Fruit fly (Drosophila melanogaster) whole organism, embryonic: Measurements from ENCODE around the gene a10.

Experiments
- CG11696 ChIP-seq: fragments of 200-800 bp; sonication (Bioruptor generic); IDR thresholded peaks from 2 replicates; pipeline ENCODE4 v1.3.6; 2022; ENCODE audit warnings: missing biosample characterization, missing genetic modification characterization
- CG12391 ChIP-seq: fragments of 200-800 bp; sonication (Bioruptor generic); optimal IDR thresholded peaks from 3 replicates; lab custom pipeline; 2018; ENCODE audit warnings: missing biosample characterization, mild to moderate bottlenecking, missing genetic modification characterization, moderate library complexity
- CG12659 ChIP-seq: fragments of 200-800 bp; sonication (Bioruptor generic); optimal IDR thresholded peaks from 3 replicates; lab custom pipeline; 2017; ENCODE audit warnings: mild to moderate bottlenecking, missing biosample characterization, missing genetic modification reagents, missing genetic modification characterization
- CG13424 ChIP-seq: fragments of 200-800 bp; sonication (Bioruptor generic); optimal IDR thresholded peaks from 2 replicates; lab custom pipeline; 2019; ENCODE audit warnings: missing biosample characterization, mild to moderate bottlenecking, missing genetic modification characterization, moderate library complexity
- CG13624 ChIP-seq: fragments of 200-800 bp; sonication (Bioruptor generic); optimal IDR thresholded peaks from 2 replicates; lab custom pipeline; 2016; ENCODE audit warnings: missing biosample characterization, missing genetic modification characterization
- CG1529 ChIP-seq: fragments of 200-800 bp; sonication (Bioruptor generic); optimal IDR thresholded peaks from 3 replicates; lab custom pipeline; 2018; ENCODE audit warnings: missing biosample characterization, missing genetic modification characterization
- CG16863 ChIP-seq: fragments of 200-800 bp; sonication (Bioruptor generic); optimal IDR thresholded peaks from 3 replicates; lab custom pipeline; 2016; ENCODE audit warnings: missing biosample characterization, missing genetic modification characterization
- CG17186 ChIP-seq: fragments of 200-800 bp; sonication (Bioruptor generic); optimal IDR thresholded peaks from 3 replicates; lab custom pipeline; 2017; ENCODE audit warnings: missing biosample characterization, missing genetic modification reagents, missing genetic modification characterization
- CG1792 ChIP-seq: fragments of 200-800 bp; sonication (Bioruptor generic); optimal IDR thresholded peaks from 2 replicates; lab custom pipeline; 2016; ENCODE audit warnings: missing biosample characterization, missing genetic modification characterization
- CG2199 ChIP-seq: fragments of 200-800 bp; sonication (Bioruptor generic); IDR thresholded peaks from 3 replicates; pipeline ENCODE4 v1.3.6; 2022; ENCODE audit warnings: missing biosample characterization, missing genetic modification characterization
- CG2202 ChIP-seq: fragments of 200-800 bp; sonication (Bioruptor generic); optimal IDR thresholded peaks from 2 replicates; lab custom pipeline; 2018; ENCODE audit warnings: missing biosample characterization, mild to moderate bottlenecking, missing genetic modification characterization
- CG31224 ChIP-seq: fragments of 200-800 bp; sonication (Bioruptor generic); IDR thresholded peaks from 2 replicates; pipeline ENCODE4 v1.3.6; 2022; ENCODE audit warnings: missing biosample characterization, missing genetic modification characterization
- CG6654 ChIP-seq: fragments of 200-800 bp; sonication (Bioruptor generic); optimal IDR thresholded peaks from 2 replicates; lab custom pipeline; 2017; ENCODE audit warnings: missing biosample characterization, mild to moderate bottlenecking, missing genetic modification characterization
- CG6683 ChIP-seq: fragments of 200-800 bp; sonication (Bioruptor generic); optimal IDR thresholded peaks from 2 replicates; lab custom pipeline; 2017; ENCODE audit warnings: missing biosample characterization, mild to moderate bottlenecking, missing genetic modification characterization, missing genetic modification reagents
- CG8388 ChIP-seq: fragments of 200-800 bp; sonication (Bioruptor generic); optimal IDR thresholded peaks from 2 replicates; lab custom pipeline; 2019; ENCODE audit warnings: missing biosample characterization, mild to moderate bottlenecking, missing genetic modification characterization, moderate library complexity
- Deaf1 ChIP-seq: fragments of 200-800 bp; optimal IDR thresholded peaks from 3 replicates; lab custom pipeline; 2019; ENCODE audit warnings: missing biosample characterization, mild to moderate bottlenecking, missing genetic modification characterization, moderate library complexity
- Dref ChIP-seq: fragments of 200-800 bp; sonication (Bioruptor generic); IDR thresholded peaks from 2 replicates; pipeline ENCODE4 v1.3.6; 2022; ENCODE audit warnings: missing biosample characterization, missing genetic modification characterization
- Eip74EF ChIP-seq, 2 experiments: fragments of 200-800 bp in 1 of 2; fragments of >200 bp in 1 of 2; sonication (Bioruptor generic) in 1 of 2; optimal IDR thresholded peaks; 2 replicates each; lab custom pipeline; 2017 to 2019; ENCODE audit warnings: missing biosample characterization in 2 of 2, missing genetic modification characterization in 2 of 2, mild to moderate bottlenecking in 1 of 2, moderate library complexity in 1 of 2
- Ets97D ChIP-seq: fragments of 200-800 bp; sonication (Bioruptor generic); optimal IDR thresholded peaks from 3 replicates; lab custom pipeline; 2016; ENCODE audit warnings: missing biosample characterization, missing genetic modification characterization
- Fer3 ChIP-seq: fragments of 200-800 bp; sonication (Bioruptor generic); optimal IDR thresholded peaks from 2 replicates; lab custom pipeline; 2018; ENCODE audit warnings: missing biosample characterization, mild to moderate bottlenecking, missing genetic modification characterization, moderate library complexity
- HLHmδ ChIP-seq: fragments of 200-800 bp; sonication (Bioruptor generic); optimal IDR thresholded peaks from 2 replicates; lab custom pipeline; 2018; ENCODE audit warnings: missing biosample characterization, mild to moderate bottlenecking, missing genetic modification characterization, moderate library complexity
- Lpt ChIP-seq: fragments of >200 bp; optimal IDR thresholded peaks from 2 replicates; lab custom pipeline; 2018; ENCODE audit warnings: missing biosample characterization, missing genetic modification characterization
- MESR4 ChIP-seq: fragments of 200-800 bp; sonication (Bioruptor generic); optimal IDR thresholded peaks from 2 replicates; lab custom pipeline; 2018; ENCODE audit warnings: missing biosample characterization, mild to moderate bottlenecking, missing genetic modification characterization, moderate library complexity
- Nf-YA ChIP-seq: fragments of 200-800 bp; sonication (Bioruptor generic); IDR thresholded peaks from 2 replicates; pipeline ENCODE4 v1.3.6; 2022; ENCODE audit warnings: missing biosample characterization, missing genetic modification characterization
- Rx ChIP-seq: fragments of 200-800 bp; sonication (Bioruptor generic); IDR thresholded peaks from 2 replicates; pipeline ENCODE4 v1.3.6; 2022; ENCODE audit warnings: missing biosample characterization, missing genetic modification characterization
- TFAM ChIP-seq: fragments of 200-800 bp; sonication (Bioruptor generic); optimal IDR thresholded peaks from 2 replicates; lab custom pipeline; 2017; ENCODE audit warnings: missing biosample characterization, missing genetic modification characterization, inconsistent platforms
- Vsx1 ChIP-seq: fragments of 200-800 bp; sonication (Bioruptor generic); optimal IDR thresholded peaks from 2 replicates; lab custom pipeline; 2017; ENCODE audit warnings: missing biosample characterization, mild to moderate bottlenecking, missing genetic modification characterization, missing genetic modification reagents
- Xbp1 ChIP-seq: fragments of 200-800 bp; sonication (Bioruptor generic); optimal IDR thresholded peaks from 3 replicates; lab custom pipeline; 2016; ENCODE audit warnings: missing biosample characterization, mild to moderate bottlenecking, missing genetic modification characterization
- Xrp1 ChIP-seq: fragments of 200-800 bp; sonication (Bioruptor generic); IDR thresholded peaks from 2 replicates; pipeline ENCODE4 v1.3.6; 2022; ENCODE audit warnings: missing biosample characterization, missing genetic modification characterization
- chif ChIP-seq, 2 experiments: fragments of 200-800 bp; sonication (Bioruptor generic); optimal IDR thresholded peaks; 3 replicates each; lab custom pipeline; 2016; ENCODE audit warnings: missing biosample characterization in 2 of 2, missing genetic modification characterization in 2 of 2
- chm ChIP-seq: fragments of 200-800 bp; sonication (Bioruptor generic); IDR thresholded peaks from 2 replicates; pipeline ENCODE4 v1.3.6; 2022; ENCODE audit warnings: missing biosample characterization, missing genetic modification characterization
- croc ChIP-seq: fragments of 200-800 bp; sonication (Bioruptor generic); conservative IDR thresholded peaks from 3 replicates; pipeline ENCODE4 v1.3.6; 2022; ENCODE audit warnings: missing biosample characterization, missing genetic modification characterization
- ham ChIP-seq: fragments of 200-800 bp; sonication (Bioruptor generic); IDR thresholded peaks from 2 replicates; pipeline ENCODE4 v1.3.6; 2022; ENCODE audit warnings: missing biosample characterization, missing genetic modification characterization
- lilli ChIP-seq: fragments of 200-800 bp; sonication (Bioruptor generic); optimal IDR thresholded peaks from 3 replicates; lab custom pipeline; 2016; ENCODE audit warnings: missing biosample characterization, missing genetic modification characterization
- maf-S ChIP-seq: fragments of 200-800 bp; sonication (Bioruptor generic); optimal IDR thresholded peaks from 2 replicates; lab custom pipeline; 2016; ENCODE audit warnings: missing biosample characterization, missing genetic modification characterization
- pan ChIP-seq, 4 experiments: fragments of >200 bp in 3 of 4; fragments of 200-800 bp in 1 of 4; sonication (Bioruptor generic) in 1 of 4; optimal IDR thresholded peaks in 3 of 4; IDR thresholded peaks in 1 of 4; 2 replicates each; pipeline versions ENCODE4 v1.3.6 to Lab custom; 2017 to 2022; ENCODE audit warnings: missing biosample characterization in 2 of 4, missing genetic modification characterization in 2 of 4, mixed read lengths in 1 of 4
- peb ChIP-seq: fragments of 200-800 bp; sonication (Bioruptor generic); IDR thresholded peaks from 2 replicates; pipeline ENCODE4 v1.3.6; 2022; ENCODE audit warnings: missing biosample characterization, missing genetic modification characterization
- pfk ChIP-seq: fragments of 200-800 bp; sonication (Bioruptor generic); optimal IDR thresholded peaks from 2 replicates; lab custom pipeline; 2018; ENCODE audit warnings: missing biosample characterization, mild to moderate bottlenecking, missing genetic modification characterization, moderate library complexity
- phol ChIP-seq: fragments of 200-800 bp; sonication (Bioruptor generic); optimal IDR thresholded peaks from 3 replicates; lab custom pipeline; 2018; ENCODE audit warnings: missing biosample characterization, mild to moderate bottlenecking, missing genetic modification characterization, moderate library complexity
- pros ChIP-seq: fragments of 200-800 bp; sonication (Bioruptor generic); optimal IDR thresholded peaks from 3 replicates; lab custom pipeline; 2019; ENCODE audit warnings: missing biosample characterization, mild to moderate bottlenecking, missing genetic modification characterization, moderate library complexity
- repo ChIP-seq: fragments of 200-800 bp; sonication (Bioruptor generic); optimal IDR thresholded peaks from 2 replicates; lab custom pipeline; 2016; ENCODE audit warnings: missing biosample characterization, missing genetic modification characterization
- row ChIP-seq: fragments of 200-800 bp; sonication (Bioruptor generic); IDR thresholded peaks from 3 replicates; pipeline ENCODE4 v1.3.6; 2022; ENCODE audit warnings: missing biosample characterization, missing genetic modification characterization
- run ChIP-seq: fragments of 200-800 bp; sonication (Bioruptor generic); optimal IDR thresholded peaks from 3 replicates; lab custom pipeline; 2018; ENCODE audit warnings: missing biosample characterization, mild to moderate bottlenecking, missing genetic modification characterization
- shn ChIP-seq: fragments of 200-800 bp; sonication (Bioruptor generic); optimal IDR thresholded peaks from 3 replicates; lab custom pipeline; 2016; ENCODE audit warnings: missing biosample characterization, missing genetic modification characterization
- slp2 ChIP-seq: fragments of 200-800 bp; sonication (Bioruptor generic); optimal IDR thresholded peaks from 2 replicates; lab custom pipeline; 2016; ENCODE audit warnings: missing biosample characterization, missing genetic modification characterization
- tin ChIP-seq: fragments of 200-800 bp; sonication (Bioruptor generic); optimal IDR thresholded peaks from 3 replicates; lab custom pipeline; 2016; ENCODE audit warnings: missing biosample characterization, missing genetic modification characterization
- vfl ChIP-seq: fragments of 200-800 bp; sonication (Bioruptor generic); optimal IDR thresholded peaks from 2 replicates; lab custom pipeline; 2016; ENCODE audit warnings: missing biosample characterization, missing genetic modification characterization
- zen2 ChIP-seq: fragments of 200-800 bp; sonication (Bioruptor generic); IDR thresholded peaks from 3 replicates; pipeline ENCODE4 v1.3.6; 2022; ENCODE audit warnings: missing biosample characterization, missing genetic modification characterization; ENCODE audit not compliant: partially characterized antibody

The a10 gene

dm6 chr3L:17012017-17012719, 11.4 kb downstream of the a10 start, which contains the start of gene CG3764 (continued):
- TF ChIP-seq Nf-YA (GFP tag; lab: Robert Waterston, UW) (0 out of 2 replicates have a peak, but pooled peaks have one; percentile 37), chm (peak; percentile 88), shn (GFP tag; lab: Kevin White, UChicago) (peak; percentile 60), CG6654 (GFP tag; lab: Kevin White, UChicago) (peak; percentile 28), CG13624 (GFP tag; lab: Kevin White, UChicago) (peak; percentile 59), Fer3 (tag; lab: Kevin White, UChicago) (peak; percentile 69), CG1792 (peak; percentile 53), Vsx1 (peak; percentile 72), vfl (GFP tag; lab: Kevin White, UChicago) (peak; percentile 40), Lpt (GFP tag; lab: Kevin White, UChicago) (no peak), CG16863 (GFP tag; lab: Kevin White, UChicago) (peak; percentile 73), pan (optimal IDR thresholded peaks at IDR 0.05; lab: Kevin White, UChicago) (no peak), pan (GFP tag; optimal IDR thresholded peaks at IDR 0.05 in 1 of 2, IDR thresholded peaks at IDR 0.05 in 1 of 2) (peak in 1 of 2 experiments; percentile 71), CG2199 (GFP tag; lab: Robert Waterston, UW) (no peak), chif (GFP tag; optimal IDR thresholded peaks at IDR 0.05; lab: Kevin White, UChicago) (peak; percentile 42 to 59), repo (GFP tag; lab: Kevin White, UChicago) (peak; percentile 81), CG8388 (GFP tag; lab: Kevin White, UChicago) (peak; percentile 64), Ets97D (GFP tag; lab: Kevin White, UChicago) (peak; percentile 98), TFAM (GFP tag; lab: Kevin White, UChicago) (peak; percentile 71), Xbp1 (GFP tag; lab: Kevin White, UChicago) (peak; percentile 56), CG31224 (GFP tag; lab: Robert Waterston, UW) (peak; percentile 29; the same call in 1 of the 2 replicates), pros (GFP tag; lab: Kevin White, UChicago) (peak; percentile 49), croc (no peak; the same call in 2 of the 3 replicates), lilli (GFP tag; lab: Kevin White, UChicago) (peak; percentile 42), CG1529 (GFP tag; lab: Kevin White, UChicago) (peak; percentile 77), CG2202 (tag; lab: Kevin White, UChicago) (peak; percentile 78), CG11696 (GFP tag; lab: Robert Waterston, UW) (0 out of 2 replicates have a peak, but pooled peaks have one; percentile 6), CG6683 (GFP tag; lab: Kevin White, UChicago) (peak; percentile 68), Deaf1 (tag; lab: Kevin White, UChicago) (peak; percentile 55), CG17186 (peak; percentile 91), Rx (GFP tag; lab: Robert Waterston, UW) (peak; percentile 65), HLHmδ (GFP tag; lab: Kevin White, UChicago) (peak; percentile 94), CG12391 (peak; percentile 58), zen2 (GFP tag; lab: Robert Waterston, UW) (no peak), row (no peak; the same call in 2 of the 3 replicates), Xrp1 (peak; percentile 65), tin (GFP tag; lab: Kevin White, UChicago) (peak; percentile 51), Eip74EF (GFP tag; optimal IDR thresholded peaks at IDR 0.05; lab: Kevin White, UChicago) (peak in 1 of 2 experiments; percentile 96), peb (GFP tag; lab: Robert Waterston, UW) (no peak), pfk (peak; percentile 74), run (tag; lab: Kevin White, UChicago) (peak; percentile 66), maf-S (peak; percentile 50), phol (tag; lab: Kevin White, UChicago) (peak; percentile 68), slp2 (GFP tag; lab: Kevin White, UChicago) (peak; percentile 59), ham (GFP tag; lab: Robert Waterston, UW) (no peak), CG13424 (tag; lab: Kevin White, UChicago) (peak; percentile 76), CG12659 (GFP tag; lab: Kevin White, UChicago) (peak; percentile 95), MESR4 (GFP tag; lab: Kevin White, UChicago) (peak; percentile 77), Dref (GFP tag; lab: Robert Waterston, UW) (peak; percentile 45)
